Worm (Caenorhabditis elegans) whole organism, late embryonic: ENCODE data around the gene fis-2.

Experiments
- F13H6.1 ChIP-seq: sonication (generic microtip); optimal IDR thresholded peaks from 2 replicates; lab custom pipeline; 2016; ENCODE audit warnings: missing genetic modification characterization, missing compliant biosample characterization
- K02D7.2 ChIP-seq: sonication (generic microtip); optimal IDR thresholded peaks from 2 replicates; lab custom pipeline; 2017; ENCODE audit warnings: mild to moderate bottlenecking, missing genetic modification characterization, missing compliant biosample characterization
- T23F11.4 ChIP-seq: fragments of 200-800 bp; sonication (Bioruptor generic); optimal IDR thresholded peaks from 2 replicates; lab custom pipeline; 2018; ENCODE audit warnings: mild to moderate bottlenecking, missing genetic modification characterization, missing compliant biosample characterization
- Y22D7AL.16 ChIP-seq: sonication (generic microtip); optimal IDR thresholded peaks from 2 replicates; lab custom pipeline; 2016; ENCODE audit warnings: missing genetic modification characterization, missing compliant biosample characterization
- ahr-1 ChIP-seq: sonication (generic microtip); optimal IDR thresholded peaks from 2 replicates; lab custom pipeline; 2016; ENCODE audit warnings: missing genetic modification characterization, missing compliant biosample characterization
- ama-1 ChIP-seq: fragments of 150-350 bp; optimal IDR thresholded peaks from 2 replicates; lab custom pipeline; 2014
- ceh-14 ChIP-seq: sonication (generic microtip); optimal IDR thresholded peaks from 2 replicates; lab custom pipeline; 2016; ENCODE audit warnings: missing genotype, missing genetic modification characterization, missing compliant biosample characterization
- ceh-18 ChIP-seq: sonication (generic microtip); optimal IDR thresholded peaks from 2 replicates; lab custom pipeline; 2016; ENCODE audit warnings: missing genetic modification characterization, missing compliant biosample characterization
- ceh-22 ChIP-seq: sonication (generic microtip); optimal IDR thresholded peaks from 2 replicates; lab custom pipeline; 2017; ENCODE audit warnings: missing biosample characterization, missing genetic modification characterization
- ceh-31 ChIP-seq: sonication (generic microtip); optimal IDR thresholded peaks from 2 replicates; lab custom pipeline; 2016; ENCODE audit warnings: missing genetic modification characterization, missing compliant biosample characterization
- ceh-45 ChIP-seq: fragments of 200-800 bp; sonication (Bioruptor generic); IDR thresholded peaks from 2 replicates; pipeline ENCODE4 v1.3.6; 2022; ENCODE audit warnings: missing genetic modification reagents, missing genetic modification characterization, missing compliant biosample characterization
- ceh-6 ChIP-seq: fragments of 200-800 bp; sonication (Bioruptor generic); optimal IDR thresholded peaks from 2 replicates; lab custom pipeline; 2018; ENCODE audit warnings: mild to moderate bottlenecking, missing genetic modification characterization, missing compliant biosample characterization
- ceh-9 ChIP-seq: sonication (generic microtip); optimal IDR thresholded peaks from 2 replicates; lab custom pipeline; 2016; ENCODE audit warnings: mild to moderate bottlenecking, missing genetic modification characterization, inconsistent platforms, missing compliant biosample characterization
- dmd-4 ChIP-seq: sonication (generic microtip); optimal IDR thresholded peaks from 2 replicates; lab custom pipeline; 2016; ENCODE audit warnings: borderline replicate concordance, missing genetic modification characterization, missing compliant biosample characterization
- dve-1 ChIP-seq: sonication (generic microtip); optimal IDR thresholded peaks from 2 replicates; lab custom pipeline; 2017; ENCODE audit warnings: antibody characterized with exemption, mild to moderate bottlenecking, missing genetic modification characterization, missing compliant biosample characterization
- elt-4 ChIP-seq: sonication (generic microtip); optimal IDR thresholded peaks from 2 replicates; lab custom pipeline; 2016; ENCODE audit warnings: missing genetic modification characterization, missing compliant biosample characterization
- ets-4 ChIP-seq: sonication (generic microtip); optimal IDR thresholded peaks from 2 replicates; lab custom pipeline; 2016; ENCODE audit warnings: missing genetic modification characterization, missing compliant biosample characterization
- eyg-1 ChIP-seq: sonication (generic microtip); optimal IDR thresholded peaks from 2 replicates; lab custom pipeline; 2016; ENCODE audit warnings: missing genotype, missing genetic modification characterization, missing compliant biosample characterization
- fax-1 ChIP-seq: sonication (generic microtip); optimal IDR thresholded peaks from 2 replicates; lab custom pipeline; 2016; ENCODE audit warnings: missing genotype, missing genetic modification characterization, missing compliant biosample characterization
- fkh-6 ChIP-seq: sonication (generic microtip); optimal IDR thresholded peaks from 2 replicates; lab custom pipeline; 2016; ENCODE audit warnings: missing genetic modification characterization, missing compliant biosample characterization
- gmeb-2 ChIP-seq: sonication (generic microtip); optimal IDR thresholded peaks from 2 replicates; lab custom pipeline; 2016; ENCODE audit warnings: missing genetic modification characterization, inconsistent platforms, missing compliant biosample characterization
- hlh-13 ChIP-seq: fragments of 200-800 bp; sonication (Bioruptor generic); optimal IDR thresholded peaks from 2 replicates; lab custom pipeline; 2018; ENCODE audit warnings: mild to moderate bottlenecking, missing genetic modification characterization, missing compliant biosample characterization
- hlh-15 ChIP-seq: sonication (generic microtip); optimal IDR thresholded peaks from 2 replicates; lab custom pipeline; 2016; ENCODE audit warnings: missing genetic modification characterization, missing compliant biosample characterization
- hlh-8 ChIP-seq: sonication (generic microtip); optimal IDR thresholded peaks from 2 replicates; lab custom pipeline; 2016; ENCODE audit warnings: missing genotype, missing genetic modification characterization, missing compliant biosample characterization
- lin-11 ChIP-seq: fragments of 200-800 bp; sonication (Bioruptor generic); optimal IDR thresholded peaks from 2 replicates; lab custom pipeline; 2018; ENCODE audit warnings: mild to moderate bottlenecking, missing genetic modification characterization, missing compliant biosample characterization
- nfya-1 ChIP-seq: sonication (generic microtip); optimal IDR thresholded peaks from 2 replicates; lab custom pipeline; 2017; ENCODE audit warnings: missing genetic modification characterization, mild to moderate bottlenecking, missing compliant biosample characterization, antibody characterized with exemption, moderate library complexity
- nhr-11 ChIP-seq: fragments of 150-350 bp; optimal IDR thresholded peaks from 2 replicates; lab custom pipeline; 2014; ENCODE audit warnings: missing biosample characterization, missing genetic modification characterization
- npax-4 ChIP-seq: sonication (generic microtip); optimal IDR thresholded peaks from 2 replicates; lab custom pipeline; 2016; ENCODE audit warnings: missing genetic modification characterization, missing compliant biosample characterization
- pag-3 ChIP-seq: sonication (generic microtip); optimal IDR thresholded peaks from 2 replicates; lab custom pipeline; 2016; ENCODE audit warnings: missing compliant biosample characterization, missing genetic modification characterization, borderline replicate concordance
- pat-9 ChIP-seq: fragments of 200-800 bp; sonication (Bioruptor generic); optimal IDR thresholded peaks from 2 replicates; lab custom pipeline; 2018; ENCODE audit warnings: mild to moderate bottlenecking, missing genetic modification characterization, moderate library complexity, missing compliant biosample characterization
- pha-2 ChIP-seq: sonication (generic microtip); optimal IDR thresholded peaks from 2 replicates; lab custom pipeline; 2017; ENCODE audit warnings: mild to moderate bottlenecking, missing genetic modification characterization, missing compliant biosample characterization
- pha-4 ChIP-seq: fragments of 150-350 bp; optimal IDR thresholded peaks from 2 replicates; lab custom pipeline; 2018; ENCODE audit warnings: missing biosample characterization, missing genetic modification reagents, missing genetic modification characterization
- pqm-1 ChIP-seq: sonication (generic microtip); optimal IDR thresholded peaks from 2 replicates; lab custom pipeline; 2016; ENCODE audit warnings: missing genetic modification characterization, missing compliant biosample characterization
- pros-1 ChIP-seq: fragments of 150-350 bp; optimal IDR thresholded peaks from 2 replicates; lab custom pipeline; 2014; ENCODE audit warnings: missing biosample characterization, missing genetic modification reagents, missing genetic modification characterization
- ref-2 ChIP-seq: sonication (generic microtip); optimal IDR thresholded peaks from 2 replicates; lab custom pipeline; 2016; ENCODE audit warnings: missing genetic modification characterization, missing compliant biosample characterization
- rnt-1 ChIP-seq: sonication (generic microtip); optimal IDR thresholded peaks from 2 replicates; lab custom pipeline; 2016; ENCODE audit warnings: missing genetic modification characterization, missing compliant biosample characterization
- sox-2 ChIP-seq: fragments of 200-800 bp; sonication (Bioruptor generic); IDR thresholded peaks from 2 replicates; pipeline ENCODE4 v1.3.6; 2022; ENCODE audit warnings: missing genetic modification reagents, missing genetic modification characterization, missing compliant biosample characterization
- sox-4 ChIP-seq: sonication (generic microtip); optimal IDR thresholded peaks from 2 replicates; lab custom pipeline; 2017; ENCODE audit warnings: mild to moderate bottlenecking, missing genetic modification characterization, inconsistent platforms, missing compliant biosample characterization
- syd-9 ChIP-seq: sonication (generic microtip); optimal IDR thresholded peaks from 2 replicates; lab custom pipeline; 2016; ENCODE audit warnings: mild to moderate bottlenecking, missing genetic modification characterization, moderate library complexity, missing compliant biosample characterization
- ttx-3 ChIP-seq: sonication (generic microtip); optimal IDR thresholded peaks from 2 replicates; lab custom pipeline; 2016; ENCODE audit warnings: missing genetic modification reagents, missing genetic modification characterization, missing compliant biosample characterization
- unc-3 ChIP-seq, 2 experiments: fragments of 200-800 bp in 1 of 2; sonication (Bioruptor generic) in 1 of 2; sonication (generic microtip) in 1 of 2; conservative IDR thresholded peaks in 1 of 2; optimal IDR thresholded peaks in 1 of 2; 2 replicates each; pipeline versions ENCODE4 v1.3.6 to Lab custom; 2016 to 2022; ENCODE audit warnings: missing compliant biosample characterization in 2 of 2, missing genetic modification characterization in 2 of 2, missing genetic modification reagents in 1 of 2
- unc-42 ChIP-seq: sonication (generic microtip); optimal IDR thresholded peaks from 2 replicates; lab custom pipeline; 2016; ENCODE audit warnings: missing genotype, missing genetic modification characterization, missing compliant biosample characterization
- unc-55 ChIP-seq: sonication (generic microtip); optimal IDR thresholded peaks from 2 replicates; lab custom pipeline; 2017; ENCODE audit warnings: missing biosample characterization, missing genetic modification reagents, missing genetic modification characterization
- unc-86 ChIP-seq: sonication (generic microtip); optimal IDR thresholded peaks from 2 replicates; lab custom pipeline; 2016; ENCODE audit warnings: missing genetic modification characterization, missing compliant biosample characterization
- zip-5 ChIP-seq: sonication (generic microtip); optimal IDR thresholded peaks from 2 replicates; lab custom pipeline; 2016; ENCODE audit warnings: missing genetic modification characterization, missing compliant biosample characterization
- ztf-16 ChIP-seq: sonication (generic microtip); optimal IDR thresholded peaks from 2 replicates; lab custom pipeline; 2017; ENCODE audit warnings: missing genetic modification characterization, missing compliant biosample characterization

Gene fis-2

DNA sequence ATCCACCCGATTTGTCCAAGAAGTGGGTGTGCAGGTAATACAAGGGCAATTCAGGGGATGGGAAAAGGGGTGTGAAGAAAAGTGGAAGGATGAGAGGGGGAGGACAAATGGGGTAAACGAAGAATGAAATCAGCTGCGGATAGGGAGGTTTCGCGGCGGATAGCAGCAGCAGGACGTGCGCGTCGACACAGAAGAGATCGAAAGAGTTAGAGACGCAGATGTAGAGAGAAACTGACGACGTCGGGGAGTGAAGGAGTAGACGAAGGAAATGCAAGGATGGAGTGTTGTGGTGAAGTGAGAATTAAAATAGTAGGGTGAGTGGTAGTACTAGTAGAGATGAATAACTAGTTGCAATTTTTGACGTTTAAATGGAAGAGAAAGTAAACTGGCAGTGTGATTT, 32.7 kb downstream of the fis-2 start, which contains the start of gene M60.6:
M60.6 (minus strand) TSS at position 166 of the 400 bp plus-strand sequence.
- no peak for TF ChIP-seq pag-3 (tag; lab: Kevin White, UChicago)
- no peak for TF ChIP-seq K02D7.2 (tag; lab: Kevin White, UChicago)
- no peak for TF ChIP-seq ztf-16 (tag; lab: Kevin White, UChicago)
- TF ChIP-seq rnt-1 (tag; lab: Kevin White, UChicago), result no peak
- no peak for TF ChIP-seq ttx-3 (tag; lab: Kevin White, UChicago)
- no peak for TF ChIP-seq dmd-4 (tag; lab: Kevin White, UChicago)
- TF ChIP-seq elt-4 (tag; lab: Kevin White, UChicago), result no peak
- no peak for TF ChIP-seq ceh-6 (GFP tag; lab: Kevin White, UChicago)
- TF ChIP-seq ref-2 (tag; lab: Kevin White, UChicago), result peak; percentile 65
- no peak for TF ChIP-seq hlh-8 (tag; lab: Kevin White, UChicago)
- TF ChIP-seq pha-4 (tag; lab: Kevin White, UChicago), result no peak
- TF ChIP-seq ceh-9 (tag; lab: Kevin White, UChicago), result no peak
- no peak for TF ChIP-seq nhr-11 (tag; lab: Kevin White, UChicago)
- TF ChIP-seq nfya-1 (tag; lab: Kevin White, UChicago), result peak; percentile 34
- peak; percentile 25 for TF ChIP-seq F13H6.1 (tag; lab: Kevin White, UChicago)
- TF ChIP-seq ahr-1, result no peak
- TF ChIP-seq eyg-1 (tag; lab: Kevin White, UChicago), result no peak
- no peak for TF ChIP-seq ceh-22 (tag; lab: Kevin White, UChicago)
- no peak for TF ChIP-seq ceh-45
- no peak for TF ChIP-seq hlh-15 (tag; lab: Kevin White, UChicago)
- no peak for TF ChIP-seq ama-1 (lab: Kevin White, UChicago)
- no peak for TF ChIP-seq npax-4 (tag; lab: Kevin White, UChicago)
- no peak for TF ChIP-seq unc-3 (GFP tag; conservative IDR thresholded peaks at IDR 0.05; lab: Robert Waterston, UW)
- no peak for TF ChIP-seq unc-3 (tag; optimal IDR thresholded peaks at IDR 0.05; lab: Kevin White, UChicago)
- no peak for TF ChIP-seq dve-1
- TF ChIP-seq pros-1 (tag; lab: Kevin White, UChicago), result no peak
- no peak for TF ChIP-seq sox-4 (tag; lab: Kevin White, UChicago)
- TF ChIP-seq T23F11.4 (GFP tag; lab: Kevin White, UChicago), result no peak
- no peak for TF ChIP-seq unc-86 (tag; lab: Kevin White, UChicago)
- no peak for TF ChIP-seq gmeb-2 (tag; lab: Kevin White, UChicago)
- no peak for TF ChIP-seq lin-11 (tag; lab: Kevin White, UChicago)
- peak; percentile 3 for TF ChIP-seq fax-1
- TF ChIP-seq sox-2 (GFP tag; lab: Robert Waterston, UW), result no peak
- peak; percentile 9 for TF ChIP-seq ceh-18 (tag; lab: Kevin White, UChicago)
- TF ChIP-seq ceh-31 (tag; lab: Kevin White, UChicago), result peak; percentile 77
- TF ChIP-seq zip-5 (tag; lab: Kevin White, UChicago), result no peak
- peak; percentile 89 for TF ChIP-seq unc-42
- TF ChIP-seq unc-55 (GFP tag; lab: Kevin White, UChicago), result peak; percentile 30
- peak; percentile 16 for TF ChIP-seq ceh-14 (tag; lab: Kevin White, UChicago)
- no peak for TF ChIP-seq ets-4 (tag; lab: Kevin White, UChicago)
- no peak for TF ChIP-seq Y22D7AL.16 (tag; lab: Kevin White, UChicago)
- no peak for TF ChIP-seq syd-9
- no peak for TF ChIP-seq pqm-1 (tag; lab: Kevin White, UChicago)
- no peak for TF ChIP-seq hlh-13 (GFP tag; lab: Kevin White, UChicago)
- no peak for TF ChIP-seq fkh-6 (tag; lab: Kevin White, UChicago)
- no peak for TF ChIP-seq pha-2 (tag; lab: Kevin White, UChicago)
- TF ChIP-seq pat-9 (tag; lab: Kevin White, UChicago), result no peak
